Worm (Caenorhabditis elegans) whole organism, late embryonic: Measurements from ENCODE around the gene gen-1.

ENCODE experiments used
- C08G9.2 ChIP-seq: sonication (generic microtip); optimal IDR thresholded peaks from 2 replicates; lab custom pipeline; 2016; ENCODE audit warnings: mild to moderate bottlenecking, missing genetic modification characterization, moderate library complexity, missing compliant biosample characterization
- K02D7.2 ChIP-seq: sonication (generic microtip); optimal IDR thresholded peaks from 2 replicates; lab custom pipeline; 2017; ENCODE audit warnings: mild to moderate bottlenecking, missing genetic modification characterization, missing compliant biosample characterization
- ahr-1 ChIP-seq: sonication (generic microtip); optimal IDR thresholded peaks from 2 replicates; lab custom pipeline; 2016; ENCODE audit warnings: missing genetic modification characterization, missing compliant biosample characterization
- ama-1 ChIP-seq: fragments of 150-350 bp; optimal IDR thresholded peaks from 2 replicates; lab custom pipeline; 2014
- ceh-14 ChIP-seq: sonication (generic microtip); optimal IDR thresholded peaks from 2 replicates; lab custom pipeline; 2016; ENCODE audit warnings: missing genotype, missing genetic modification characterization, missing compliant biosample characterization
- ceh-18 ChIP-seq: sonication (generic microtip); optimal IDR thresholded peaks from 2 replicates; lab custom pipeline; 2016; ENCODE audit warnings: missing genetic modification characterization, missing compliant biosample characterization
- ceh-19 ChIP-seq: fragments of 200-800 bp; sonication (Bioruptor generic); optimal IDR thresholded peaks from 2 replicates; lab custom pipeline; 2018; ENCODE audit warnings: mild to moderate bottlenecking, missing genetic modification characterization, missing compliant biosample characterization
- ceh-22 ChIP-seq: sonication (generic microtip); optimal IDR thresholded peaks from 2 replicates; lab custom pipeline; 2017; ENCODE audit warnings: missing biosample characterization, missing genetic modification characterization
- ceh-30 ChIP-seq: fragments of 150-350 bp; optimal IDR thresholded peaks from 2 replicates; lab custom pipeline; 2014; ENCODE audit warnings: missing biosample characterization, missing genetic modification characterization
- ceh-31 ChIP-seq: sonication (generic microtip); optimal IDR thresholded peaks from 2 replicates; lab custom pipeline; 2016; ENCODE audit warnings: missing genetic modification characterization, missing compliant biosample characterization
- ceh-34 ChIP-seq: sonication (generic microtip); optimal IDR thresholded peaks from 2 replicates; lab custom pipeline; 2016; ENCODE audit warnings: mild to moderate bottlenecking, missing genetic modification characterization, missing compliant biosample characterization
- ceh-48 ChIP-seq: sonication (generic microtip); optimal IDR thresholded peaks from 2 replicates; lab custom pipeline; 2016; ENCODE audit warnings: missing genetic modification characterization, inconsistent platforms, missing compliant biosample characterization
- ceh-9 ChIP-seq: sonication (generic microtip); optimal IDR thresholded peaks from 2 replicates; lab custom pipeline; 2016; ENCODE audit warnings: mild to moderate bottlenecking, missing genetic modification characterization, inconsistent platforms, missing compliant biosample characterization
- che-1 ChIP-seq: sonication (generic microtip); optimal IDR thresholded peaks from 2 replicates; lab custom pipeline; 2016; ENCODE audit warnings: mild to moderate bottlenecking, missing genetic modification characterization, missing compliant biosample characterization
- elt-2 ChIP-seq: sonication (generic microtip); optimal IDR thresholded peaks from 2 replicates; lab custom pipeline; 2016; ENCODE audit warnings: missing genetic modification reagents, missing genetic modification characterization, missing compliant biosample characterization
- eyg-1 ChIP-seq: sonication (generic microtip); optimal IDR thresholded peaks from 2 replicates; lab custom pipeline; 2016; ENCODE audit warnings: missing genotype, missing genetic modification characterization, missing compliant biosample characterization
- fax-1 ChIP-seq: sonication (generic microtip); optimal IDR thresholded peaks from 2 replicates; lab custom pipeline; 2016; ENCODE audit warnings: missing genotype, missing genetic modification characterization, missing compliant biosample characterization
- fkh-6 ChIP-seq: sonication (generic microtip); optimal IDR thresholded peaks from 2 replicates; lab custom pipeline; 2016; ENCODE audit warnings: missing genetic modification characterization, missing compliant biosample characterization
- hlh-15 ChIP-seq: sonication (generic microtip); optimal IDR thresholded peaks from 2 replicates; lab custom pipeline; 2016; ENCODE audit warnings: missing genetic modification characterization, missing compliant biosample characterization
- hlh-30 ChIP-seq: sonication (generic microtip); optimal IDR thresholded peaks from 2 replicates; lab custom pipeline; 2017; ENCODE audit warnings: antibody characterized with exemption, missing genetic modification characterization, missing compliant biosample characterization; ENCODE audit not compliant: insufficient read depth
- hlh-6 ChIP-seq: sonication (generic microtip); optimal IDR thresholded peaks from 2 replicates; lab custom pipeline; 2016; ENCODE audit warnings: missing genotype, missing genetic modification characterization, missing compliant biosample characterization
- lim-6 ChIP-seq: sonication (generic microtip); optimal IDR thresholded peaks from 2 replicates; lab custom pipeline; 2016; ENCODE audit warnings: missing genetic modification characterization, missing compliant biosample characterization
- madf-2 ChIP-seq: sonication (generic microtip); optimal IDR thresholded peaks from 2 replicates; lab custom pipeline; 2017; ENCODE audit warnings: missing genetic modification characterization, missing compliant biosample characterization
- mec-3 ChIP-seq: sonication (generic microtip); optimal IDR thresholded peaks from 2 replicates; lab custom pipeline; 2016; ENCODE audit warnings: borderline replicate concordance, missing genetic modification characterization, missing compliant biosample characterization
- nfya-1 ChIP-seq: sonication (generic microtip); optimal IDR thresholded peaks from 2 replicates; lab custom pipeline; 2017; ENCODE audit warnings: missing genetic modification characterization, mild to moderate bottlenecking, missing compliant biosample characterization, antibody characterized with exemption, moderate library complexity
- nhr-232 ChIP-seq: sonication (generic microtip); optimal IDR thresholded peaks from 2 replicates; lab custom pipeline; 2016; ENCODE audit warnings: missing genetic modification characterization, missing compliant biosample characterization
- npax-4 ChIP-seq: sonication (generic microtip); optimal IDR thresholded peaks from 2 replicates; lab custom pipeline; 2016; ENCODE audit warnings: missing genetic modification characterization, missing compliant biosample characterization
- pag-3 ChIP-seq: sonication (generic microtip); optimal IDR thresholded peaks from 2 replicates; lab custom pipeline; 2016; ENCODE audit warnings: missing compliant biosample characterization, missing genetic modification characterization, borderline replicate concordance
- pha-2 ChIP-seq: sonication (generic microtip); optimal IDR thresholded peaks from 2 replicates; lab custom pipeline; 2017; ENCODE audit warnings: mild to moderate bottlenecking, missing genetic modification characterization, missing compliant biosample characterization
- pqm-1 ChIP-seq: sonication (generic microtip); optimal IDR thresholded peaks from 2 replicates; lab custom pipeline; 2016; ENCODE audit warnings: missing genetic modification characterization, missing compliant biosample characterization
- pros-1 ChIP-seq: fragments of 150-350 bp; optimal IDR thresholded peaks from 2 replicates; lab custom pipeline; 2014; ENCODE audit warnings: missing biosample characterization, missing genetic modification reagents, missing genetic modification characterization
- ref-2 ChIP-seq: sonication (generic microtip); optimal IDR thresholded peaks from 2 replicates; lab custom pipeline; 2016; ENCODE audit warnings: missing genetic modification characterization, missing compliant biosample characterization
- rnt-1 ChIP-seq: sonication (generic microtip); optimal IDR thresholded peaks from 2 replicates; lab custom pipeline; 2016; ENCODE audit warnings: missing genetic modification characterization, missing compliant biosample characterization
- sdc-2 ChIP-seq: sonication (generic microtip); optimal IDR thresholded peaks from 2 replicates; lab custom pipeline; 2016; ENCODE audit warnings: missing genotype, missing genetic modification characterization, missing compliant biosample characterization
- sox-4 ChIP-seq: sonication (generic microtip); optimal IDR thresholded peaks from 2 replicates; lab custom pipeline; 2017; ENCODE audit warnings: mild to moderate bottlenecking, missing genetic modification characterization, inconsistent platforms, missing compliant biosample characterization
- tbx-2 ChIP-seq: sonication (generic microtip); optimal IDR thresholded peaks from 2 replicates; lab custom pipeline; 2016; ENCODE audit warnings: missing genetic modification characterization, missing compliant biosample characterization
- tbx-7 ChIP-seq: sonication (generic microtip); optimal IDR thresholded peaks from 2 replicates; lab custom pipeline; 2016; ENCODE audit warnings: missing genotype, missing genetic modification characterization, missing compliant biosample characterization
- ttx-3 ChIP-seq: sonication (generic microtip); optimal IDR thresholded peaks from 2 replicates; lab custom pipeline; 2016; ENCODE audit warnings: missing genetic modification reagents, missing genetic modification characterization, missing compliant biosample characterization
- unc-42 ChIP-seq: sonication (generic microtip); optimal IDR thresholded peaks from 2 replicates; lab custom pipeline; 2016; ENCODE audit warnings: missing genotype, missing genetic modification characterization, missing compliant biosample characterization
- unc-55 ChIP-seq: sonication (generic microtip); optimal IDR thresholded peaks from 2 replicates; lab custom pipeline; 2017; ENCODE audit warnings: missing biosample characterization, missing genetic modification reagents, missing genetic modification characterization

The gen-1 gene

DNA sequence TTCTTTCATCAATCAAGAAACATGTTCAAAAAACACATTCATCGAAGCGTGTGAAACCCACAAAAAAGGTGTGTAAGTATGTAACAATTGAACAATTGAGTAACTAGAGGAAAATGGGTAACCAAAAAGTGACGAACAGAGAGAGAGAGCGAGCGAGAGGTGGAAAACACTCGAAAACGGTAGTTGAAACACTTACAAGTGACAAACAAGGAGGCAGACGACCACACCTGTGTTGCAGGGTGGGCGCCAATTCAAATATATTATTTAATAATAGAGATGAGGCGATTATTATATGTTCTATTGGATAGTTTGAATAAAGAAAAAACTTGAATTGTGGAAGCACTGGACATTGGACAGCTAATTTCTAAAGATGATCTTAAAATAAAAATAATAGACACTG is 41.4 kb upstream of the gen-1 start:
- no peak for TF ChIP-seq mec-3 (tag; lab: Kevin White, UChicago)
- no peak for TF ChIP-seq pha-2 (tag; lab: Kevin White, UChicago)
- no peak for TF ChIP-seq ceh-30
- TF ChIP-seq sdc-2 (tag; lab: Kevin White, UChicago) = no peak
- no peak for TF ChIP-seq eyg-1 (tag; lab: Kevin White, UChicago)
- TF ChIP-seq pag-3 (tag; lab: Kevin White, UChicago) = no peak
- no peak for TF ChIP-seq ceh-18 (tag; lab: Kevin White, UChicago)
- no peak for TF ChIP-seq hlh-15 (tag; lab: Kevin White, UChicago)
- no peak for TF ChIP-seq ttx-3 (tag; lab: Kevin White, UChicago)
- no peak for TF ChIP-seq C08G9.2 (tag; lab: Kevin White, UChicago)
- TF ChIP-seq unc-55 (GFP tag; lab: Kevin White, UChicago) = no peak
- no peak for TF ChIP-seq tbx-7 (tag; lab: Kevin White, UChicago)
- TF ChIP-seq lim-6 = no peak
- TF ChIP-seq ahr-1 = no peak
- TF ChIP-seq nhr-232 (tag; lab: Kevin White, UChicago) = no peak
- TF ChIP-seq fax-1 (tag; lab: Kevin White, UChicago) = no peak
- no peak for TF ChIP-seq ceh-31 (tag; lab: Kevin White, UChicago)
- no peak for TF ChIP-seq sox-4 (tag; lab: Kevin White, UChicago)
- TF ChIP-seq, all 69 proteins: peak for 0

DNA sequence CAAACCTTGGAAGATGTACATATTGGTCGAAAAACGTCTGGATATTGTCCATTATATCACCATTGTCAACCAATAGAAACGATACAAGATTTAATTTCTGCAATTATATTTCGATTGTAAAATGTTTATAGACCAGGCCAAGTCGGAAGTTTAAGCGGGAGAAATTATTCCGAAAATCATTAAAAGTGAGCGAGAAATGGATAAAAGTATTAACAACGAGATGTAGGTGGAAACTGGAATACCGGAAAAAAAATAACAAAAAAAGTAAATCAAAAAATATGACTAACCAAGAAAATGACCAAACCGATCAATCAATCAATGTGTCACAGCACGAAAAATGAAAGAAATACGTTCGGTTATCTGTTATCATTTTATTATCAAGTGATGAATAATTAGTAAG is 39.2 kb upstream of the gen-1 start, which contains the start of gene F47D12.6:
Gene F47D12.6 (minus strand): TSS at position 101 of the 400 bp plus-strand sequence.
- TF ChIP-seq ceh-34 (tag; lab: Kevin White, UChicago) = no peak
- no peak for TF ChIP-seq K02D7.2 (tag; lab: Kevin White, UChicago)
- no peak for TF ChIP-seq hlh-15 (tag; lab: Kevin White, UChicago)
- TF ChIP-seq ceh-19 (GFP tag; lab: Kevin White, UChicago) = no peak
- no peak for TF ChIP-seq che-1 (tag; lab: Kevin White, UChicago)
- no peak for TF ChIP-seq madf-2 (tag; lab: Kevin White, UChicago)

ce11 chrIII:6285890-6286289 is 37.9 kb upstream of the gen-1 start, which contains the start of gene gadr-3:
gadr-3 (minus strand) TSS chrIII:6285990.
- no peak for TF ChIP-seq mec-3 (tag; lab: Kevin White, UChicago)
- TF ChIP-seq npax-4 (tag; lab: Kevin White, UChicago) = no peak
- TF ChIP-seq, all 69 proteins: peak for 0

ce11 chrIII:6283024-6283423 is 35.1 kb upstream of the gen-1 start:
- no peak for TF ChIP-seq fkh-6 (tag; lab: Kevin White, UChicago)
- TF ChIP-seq, all 69 proteins: peak for 0

DNA sequence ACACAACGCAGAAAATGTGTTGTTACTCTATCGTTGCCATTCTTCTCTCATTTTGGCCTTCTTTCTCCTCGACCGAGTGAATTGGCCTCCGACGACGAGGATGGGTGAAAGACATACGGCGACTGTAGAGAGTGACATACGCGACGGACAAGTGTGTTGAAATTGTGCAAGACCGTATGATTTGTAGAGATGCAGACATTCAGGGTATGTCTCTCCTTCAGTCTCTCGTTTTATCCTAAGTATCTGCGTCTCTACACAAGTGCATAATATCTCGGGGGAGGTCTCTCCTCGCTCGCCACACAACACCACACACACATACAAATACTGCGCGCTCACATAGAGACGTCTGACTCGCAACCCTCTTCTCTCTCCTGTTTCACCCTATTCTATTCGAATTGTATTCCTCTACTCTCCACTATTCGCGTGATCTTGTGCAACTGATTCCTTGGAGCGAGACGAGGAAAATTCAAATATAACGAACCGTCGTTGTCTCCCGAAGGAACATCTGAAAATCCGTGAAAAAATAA is 32.2 kb upstream of the gen-1 start, which contains the start of gene hmg-1.2:
Gene hmg-1.2 (plus strand): TSS at position 311 of the 527 bp plus-strand sequence.
- TF ChIP-seq hlh-30 (tag; lab: Kevin White, UChicago) (peak; percentile 74), C08G9.2 (tag; lab: Kevin White, UChicago) (no peak), unc-55 (GFP tag; lab: Kevin White, UChicago) (peak; percentile 79), ceh-22 (tag; lab: Kevin White, UChicago) (no peak), ceh-34 (tag; lab: Kevin White, UChicago) (peak; percentile 68), nfya-1 (tag; lab: Kevin White, UChicago) (peak; percentile 76), ref-2 (peak; percentile 70), ceh-18 (tag; lab: Kevin White, UChicago) (peak; percentile 77), ceh-9 (tag; lab: Kevin White, UChicago) (no peak), mec-3 (tag; lab: Kevin White, UChicago) (no peak), madf-2 (tag; lab: Kevin White, UChicago) (peak; percentile 54), ceh-48 (tag; lab: Kevin White, UChicago) (peak; percentile 4), pros-1 (tag; lab: Kevin White, UChicago) (peak; percentile 79), rnt-1 (tag; lab: Kevin White, UChicago) (peak; percentile 48), sox-4 (tag; lab: Kevin White, UChicago) (no peak), unc-42 (peak; percentile 37), tbx-2 (tag; lab: Kevin White, UChicago) (peak; percentile 51), fax-1 (tag; lab: Kevin White, UChicago) (no peak), sdc-2 (tag; lab: Kevin White, UChicago) (peak; percentile 15), elt-2 (tag; lab: Kevin White, UChicago) (no peak), pqm-1 (tag; lab: Kevin White, UChicago) (no peak), ama-1 (lab: Kevin White, UChicago) (peak; percentile 59), fkh-6 (tag; lab: Kevin White, UChicago) (peak; percentile 40), ceh-31 (tag; lab: Kevin White, UChicago) (peak; percentile 79), ceh-14 (tag; lab: Kevin White, UChicago) (peak; percentile 29), hlh-6 (tag; lab: Kevin White, UChicago) (no peak)
